Fruit fly (Drosophila melanogaster) S2 (cell line): ENCODE data around the gene CG32639.

Source experiments
- CG8478 ChIP-seq: fragments of >200 bp; optimal IDR thresholded peaks from 2 replicates; lab custom pipeline; 2018
- CTCF ChIP-seq, 2 experiments: fragments of >200 bp; optimal IDR thresholded peaks; 2 replicates each; lab custom pipeline; 2018

CG32639 gene

DNA sequence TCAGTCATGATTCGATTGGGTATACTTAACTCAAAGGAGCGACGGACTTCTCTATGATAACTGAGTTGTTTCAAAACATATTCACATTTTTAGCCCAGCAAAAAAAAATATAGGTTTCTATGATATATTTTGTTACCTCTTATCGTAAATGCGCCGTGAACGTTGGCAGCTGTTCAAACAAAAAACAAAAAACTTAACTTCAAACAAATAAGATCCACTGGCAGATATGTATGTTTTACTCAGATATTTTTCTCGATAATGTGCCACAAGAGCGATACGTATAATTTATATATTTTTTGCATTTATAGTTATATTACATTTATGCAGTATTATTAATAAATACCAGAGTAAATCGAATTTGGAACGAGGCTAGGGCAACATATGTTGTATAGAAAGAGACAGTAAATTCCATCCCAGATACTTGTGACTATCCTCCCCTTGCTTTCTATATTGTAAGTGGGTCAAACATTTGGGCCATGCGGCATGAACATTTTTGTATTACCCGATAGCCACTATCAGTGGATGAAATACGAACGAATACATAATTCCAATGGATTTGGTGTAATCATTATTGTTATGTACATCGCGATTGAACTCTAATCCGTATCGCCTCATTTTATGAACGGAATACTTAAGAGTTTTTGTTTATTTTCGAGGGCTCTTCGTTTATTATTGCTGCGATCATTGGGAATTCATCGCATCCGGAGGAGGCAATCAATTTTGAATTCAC lies at the start of gene CG32639:
Gene CG32639, minus strand, starts transcription at position 51 of the 730 bp plus-strand sequence.
- no peak for TF ChIP-seq CTCF (optimal IDR thresholded peaks at IDR 0.05; lab: Kevin White, UChicago)
- no peak for TF ChIP-seq CG8478 (lab: Kevin White, UChicago)

DNA sequence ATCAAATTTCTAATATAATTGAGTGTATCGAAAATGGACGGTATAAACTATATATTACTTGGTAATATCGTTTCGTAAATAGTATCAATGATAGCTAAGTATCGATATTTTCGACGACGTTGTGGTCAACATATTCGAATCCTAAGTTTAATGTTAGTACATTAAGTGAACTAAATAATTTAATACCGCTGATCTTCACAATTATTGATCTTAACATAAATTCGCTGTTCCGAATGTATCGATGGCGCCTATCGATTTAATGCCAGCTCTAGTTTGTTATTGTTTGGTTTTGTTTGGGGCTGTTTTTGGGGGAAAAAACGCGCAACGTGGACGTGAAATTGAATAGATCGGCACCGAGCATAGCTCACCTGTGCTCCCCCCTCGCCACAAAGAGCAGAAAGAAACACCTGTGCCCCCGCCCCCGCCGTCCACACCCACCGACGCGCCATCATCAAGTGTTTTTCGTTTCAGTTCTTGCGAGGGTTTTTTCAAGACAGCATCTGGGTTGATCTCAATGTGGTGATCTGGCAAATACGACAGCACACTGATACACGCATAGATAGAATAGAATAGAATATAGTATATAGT lies 49.5 kb upstream of the CG32639 start:
- TF ChIP-seq CTCF (optimal IDR thresholded peaks at IDR 0.05; lab: Kevin White, UChicago): no peak
- no peak for TF ChIP-seq CG8478 (lab: Kevin White, UChicago)

DNA sequence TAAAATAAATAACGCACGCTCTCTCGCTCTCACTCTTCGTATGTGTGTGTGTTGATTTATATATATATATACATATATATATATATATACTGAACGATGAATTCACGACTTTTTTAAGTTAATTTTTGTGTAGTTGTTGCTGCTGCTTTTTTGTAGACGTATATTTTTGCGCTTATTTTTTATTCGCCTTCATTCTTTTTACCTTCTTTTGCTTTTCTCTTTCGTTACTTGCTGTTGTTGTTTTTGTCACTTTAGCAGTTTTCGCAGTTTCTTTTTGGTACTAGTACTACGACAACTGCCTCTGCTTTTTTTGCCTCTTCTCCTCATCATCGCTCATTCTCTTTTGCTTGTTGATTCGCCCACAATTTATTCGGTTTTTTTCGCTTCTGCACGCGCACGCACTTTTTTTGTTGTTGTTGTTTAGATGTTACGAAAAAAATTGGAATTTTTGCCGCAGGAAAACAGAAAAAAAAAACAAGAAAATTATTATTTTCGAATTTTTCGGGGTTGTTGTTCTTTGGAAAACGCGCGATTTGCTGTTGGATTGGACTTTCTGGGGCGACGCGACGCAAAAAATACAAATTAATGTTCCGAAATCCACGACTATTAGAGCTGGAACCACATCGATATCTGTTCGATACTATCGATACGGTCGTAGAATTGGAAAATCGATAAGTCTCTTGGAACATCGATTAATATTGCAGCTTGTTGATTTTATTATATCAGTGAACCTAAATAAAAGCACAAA lies 48.8 kb upstream of the CG32639 start, which contains the start of the genes HDAC4 and CG15743:
Gene HDAC4, minus strand, starts transcription at position 632 of the 748 bp plus-strand sequence.
Gene CG15743, plus strand, starts transcription at position 707 of the 748 bp plus-strand sequence.
- TF ChIP-seq CTCF (optimal IDR thresholded peaks at IDR 0.05; lab: Kevin White, UChicago): no peak
- no peak for TF ChIP-seq CG8478 (lab: Kevin White, UChicago)

DNA sequence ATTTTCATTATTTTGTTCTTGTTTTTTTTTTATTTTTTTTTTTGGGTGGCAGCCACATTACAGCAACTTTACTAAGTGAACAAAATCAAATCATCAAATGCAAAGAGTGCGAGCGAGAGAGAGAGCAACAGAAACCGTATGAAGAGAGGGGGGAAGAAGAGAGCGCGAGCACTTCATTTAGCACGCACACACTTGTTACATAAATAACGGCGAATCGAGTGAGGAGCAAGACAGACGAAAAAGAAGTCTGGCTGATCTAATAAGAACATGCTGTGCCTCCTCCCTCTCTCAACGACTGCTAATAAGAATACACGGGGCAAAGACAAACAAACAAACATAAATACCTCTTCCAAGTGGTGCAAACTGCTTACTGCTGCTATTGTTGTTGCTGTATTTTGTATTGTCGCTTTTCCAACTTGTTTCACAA lies 48.2 kb upstream of the CG32639 start:
- TF ChIP-seq CTCF (optimal IDR thresholded peaks at IDR 0.05; lab: Kevin White, UChicago) (no peak), CG8478 (lab: Kevin White, UChicago) (no peak)

DNA sequence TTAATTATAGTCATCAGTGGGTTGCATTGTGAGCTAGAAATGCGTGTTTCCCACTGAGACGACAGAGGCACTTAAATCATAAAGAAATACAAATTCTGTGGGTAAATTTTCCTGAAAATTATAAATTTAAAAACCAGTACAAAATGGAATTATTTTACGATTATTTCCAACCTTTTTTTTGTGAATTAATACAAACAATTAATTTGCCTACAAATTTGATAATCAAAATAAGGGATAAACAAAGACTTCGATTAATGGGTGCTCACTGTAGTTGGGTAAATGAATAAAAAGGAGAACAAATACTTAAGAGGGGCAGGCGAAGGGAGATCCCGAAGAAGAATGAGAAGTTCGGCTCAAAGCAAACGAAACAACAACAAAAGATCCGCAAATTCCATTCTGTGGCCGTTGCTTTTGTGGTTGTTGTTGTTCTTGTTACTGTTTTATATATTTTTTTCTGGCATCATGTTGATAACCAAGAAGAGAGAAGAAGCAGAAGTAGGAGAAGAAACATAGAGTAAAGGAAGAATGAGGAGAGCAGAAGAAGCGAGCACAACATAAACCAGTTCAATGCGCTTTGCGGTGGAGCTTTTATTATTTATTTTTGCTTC lies 47.7 kb upstream of the CG32639 start:
- TF ChIP-seq CG8478 (lab: Kevin White, UChicago) (no peak), CTCF (optimal IDR thresholded peaks at IDR 0.05; lab: Kevin White, UChicago) (no peak)

DNA sequence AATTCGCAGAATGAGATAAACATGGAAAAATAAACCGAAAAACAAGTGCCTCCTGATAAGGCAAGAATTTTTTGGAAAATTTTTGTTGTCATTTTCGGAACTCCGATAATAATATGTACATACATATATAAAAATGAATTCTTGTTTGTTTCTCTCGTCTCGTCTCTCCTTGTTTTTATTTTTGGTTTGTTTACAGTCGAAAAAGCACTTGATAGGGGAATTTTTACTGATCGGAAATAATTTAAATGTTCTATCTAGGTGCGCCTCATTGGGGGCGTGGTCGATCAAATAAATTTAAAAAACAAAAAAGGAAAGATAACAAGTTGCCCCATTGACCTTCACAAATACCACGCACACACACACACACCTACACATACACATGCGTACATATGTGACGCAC lies 46.4 kb upstream of the CG32639 start:
- TF ChIP-seq CTCF (optimal IDR thresholded peaks at IDR 0.05; lab: Kevin White, UChicago) (no peak), CG8478 (lab: Kevin White, UChicago) (no peak)

DNA sequence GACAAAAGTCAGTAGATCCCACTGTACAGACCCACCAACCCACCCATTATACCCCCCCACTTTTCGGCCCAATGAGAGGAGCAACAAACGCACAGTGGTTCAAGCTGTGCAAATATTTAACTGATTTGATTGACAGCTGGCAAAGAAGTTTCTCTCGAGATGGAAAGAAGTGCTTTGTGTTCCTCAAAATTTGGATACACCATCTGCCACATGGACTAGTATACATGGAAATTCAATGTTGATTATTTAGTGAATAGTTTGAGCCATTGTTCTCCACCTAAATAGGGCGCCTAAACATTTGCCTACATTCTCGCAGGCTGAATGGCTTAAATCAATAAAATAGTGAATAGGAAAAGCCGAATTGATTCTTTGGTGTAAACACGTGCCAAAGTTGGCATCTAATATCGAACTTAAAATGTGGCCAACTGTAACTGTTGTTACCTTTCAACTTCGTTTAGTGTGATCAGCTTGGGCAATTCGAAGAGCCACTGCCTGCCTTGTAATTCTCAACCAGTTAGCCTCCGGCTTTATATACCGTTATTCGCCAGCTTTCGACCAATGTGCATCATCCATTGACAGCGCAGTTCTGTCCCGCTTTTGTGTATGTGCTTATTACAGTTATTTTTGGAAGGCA lies 45.0 kb upstream of the CG32639 start:
- no peak for TF ChIP-seq CG8478 (lab: Kevin White, UChicago)
- TF ChIP-seq CTCF (optimal IDR thresholded peaks at IDR 0.05; lab: Kevin White, UChicago): no peak

DNA sequence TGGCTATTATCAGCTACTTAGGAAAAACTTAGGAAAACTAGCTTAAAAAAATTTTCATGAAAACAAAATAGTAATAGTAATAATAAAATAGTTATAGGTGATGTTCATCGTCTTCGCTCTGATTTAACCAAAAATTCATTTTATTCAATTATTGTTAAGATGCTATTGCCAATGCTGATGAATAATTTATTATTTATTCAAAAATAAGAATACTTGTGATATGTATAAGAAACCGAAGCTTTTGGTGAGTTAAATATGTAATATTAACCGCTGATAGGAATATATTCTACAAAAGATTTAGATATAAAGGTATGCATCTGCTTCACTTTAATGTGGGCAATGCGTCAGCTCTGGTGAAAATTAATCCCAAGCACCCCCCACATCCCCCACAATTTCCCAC lies 44.4 kb upstream of the CG32639 start:
- TF ChIP-seq CTCF (optimal IDR thresholded peaks at IDR 0.05; lab: Kevin White, UChicago) (no peak), CG8478 (lab: Kevin White, UChicago) (no peak)

DNA sequence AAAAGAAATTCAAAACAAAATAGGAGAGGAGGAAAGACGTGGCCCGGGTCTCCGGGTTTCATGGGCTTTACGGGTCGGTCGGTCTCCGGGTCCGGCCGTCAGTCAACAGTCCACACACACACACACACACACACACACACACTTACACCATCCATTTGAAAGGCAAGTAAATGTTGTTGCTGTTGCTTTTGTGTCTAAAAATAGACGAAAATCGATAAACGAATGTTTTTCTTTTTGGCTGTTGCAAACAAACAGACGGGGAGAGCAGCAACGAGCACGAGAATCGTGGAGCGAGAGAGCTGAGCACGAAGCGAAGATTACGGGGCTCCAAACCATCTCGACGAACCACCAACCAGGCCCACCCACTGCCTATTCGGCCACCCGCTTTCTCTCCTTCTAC lies 43.9 kb upstream of the CG32639 start:
- no peak for TF ChIP-seq CG8478 (lab: Kevin White, UChicago)

DNA sequence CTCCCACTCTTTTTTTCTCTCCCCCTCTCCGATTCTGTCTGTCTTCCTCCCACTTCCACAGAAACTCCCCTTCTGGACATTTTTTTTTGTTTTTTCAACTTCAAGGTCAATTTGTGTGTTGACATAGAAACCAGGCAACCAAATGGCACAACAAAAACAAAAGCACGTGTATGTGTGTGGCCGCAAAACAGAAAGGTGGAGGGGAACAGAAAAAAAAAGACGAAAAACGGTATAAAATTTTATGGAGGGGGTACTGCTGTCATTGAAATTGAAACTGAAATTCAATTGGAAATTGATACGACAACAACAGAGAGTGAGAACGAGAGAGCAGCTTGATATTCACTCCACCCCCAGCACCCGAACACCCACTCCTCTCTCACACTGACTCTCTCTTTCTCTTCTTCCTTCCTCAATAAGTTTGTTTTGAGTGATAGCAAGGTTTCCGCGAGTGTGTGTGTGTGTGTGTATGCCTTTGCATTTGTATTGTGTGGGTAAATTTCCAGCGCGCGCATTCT lies 42.2 kb upstream of the CG32639 start:
- TF ChIP-seq CG8478 (lab: Kevin White, UChicago) (no peak), CTCF (optimal IDR thresholded peaks at IDR 0.05; lab: Kevin White, UChicago) (no peak)

DNA sequence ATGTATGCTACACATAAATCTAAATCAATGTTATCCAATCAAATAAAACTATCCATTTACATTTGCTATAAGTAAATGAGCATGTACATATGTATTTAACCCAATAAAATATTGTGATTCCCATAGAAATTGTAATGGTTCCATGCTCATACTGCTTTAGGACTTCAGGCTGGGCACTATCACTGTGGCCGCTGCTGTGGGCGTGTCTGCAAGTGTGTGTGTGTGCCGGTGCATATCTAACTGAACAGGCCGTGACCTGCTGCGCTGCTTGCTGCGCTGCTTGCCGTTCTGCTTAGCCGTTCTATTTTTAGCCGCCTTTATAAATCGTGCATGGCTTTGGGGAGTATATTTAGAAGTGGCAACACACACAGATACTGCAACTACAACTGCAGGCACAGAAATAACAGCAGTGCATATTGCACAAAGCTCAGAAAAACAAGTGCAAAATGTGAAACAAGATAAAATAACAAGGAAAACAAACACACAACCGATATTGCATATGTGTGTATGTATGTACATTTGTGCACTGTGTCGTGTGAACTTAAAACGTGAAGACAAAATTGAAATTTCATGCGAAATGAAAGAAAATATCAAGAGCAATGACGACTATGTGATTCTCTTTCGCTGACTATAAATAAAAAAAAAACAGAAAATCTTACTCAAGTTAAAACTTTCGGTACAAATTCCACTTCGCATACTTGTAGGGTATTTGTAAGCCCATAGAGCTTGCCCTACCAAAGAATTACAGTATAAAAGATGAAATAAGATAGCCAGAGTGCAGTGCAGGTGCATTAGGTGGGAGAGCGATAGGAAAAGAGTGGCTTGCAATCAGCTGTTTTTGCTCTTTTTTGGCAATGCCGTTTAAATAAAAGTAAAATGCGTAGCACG lies 41.5 kb upstream of the CG32639 start:
- TF ChIP-seq CG8478 (lab: Kevin White, UChicago) (no peak), CTCF (optimal IDR thresholded peaks at IDR 0.05; lab: Kevin White, UChicago) (no peak)

DNA sequence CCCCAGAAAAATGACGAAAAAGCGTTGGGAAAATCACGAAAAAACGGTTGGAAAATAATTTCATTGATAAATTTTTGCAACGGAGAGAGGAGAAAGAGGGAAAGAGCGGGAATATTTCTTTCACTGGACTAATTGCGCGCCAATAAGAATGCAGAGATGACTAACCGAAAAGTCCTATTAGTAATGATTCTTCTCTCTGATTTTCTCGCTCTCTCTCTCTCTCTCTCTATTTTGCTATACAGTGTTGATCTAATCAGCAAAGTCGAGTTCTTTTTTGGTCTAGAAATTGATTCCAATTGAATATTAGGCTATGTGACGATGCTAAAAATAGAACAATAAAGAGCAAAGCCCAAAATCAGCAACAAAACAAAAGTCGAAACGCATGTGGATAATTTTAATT lies 40.8 kb upstream of the CG32639 start:
- TF ChIP-seq CTCF (optimal IDR thresholded peaks at IDR 0.05; lab: Kevin White, UChicago) (no peak), CG8478 (lab: Kevin White, UChicago) (no peak)

DNA sequence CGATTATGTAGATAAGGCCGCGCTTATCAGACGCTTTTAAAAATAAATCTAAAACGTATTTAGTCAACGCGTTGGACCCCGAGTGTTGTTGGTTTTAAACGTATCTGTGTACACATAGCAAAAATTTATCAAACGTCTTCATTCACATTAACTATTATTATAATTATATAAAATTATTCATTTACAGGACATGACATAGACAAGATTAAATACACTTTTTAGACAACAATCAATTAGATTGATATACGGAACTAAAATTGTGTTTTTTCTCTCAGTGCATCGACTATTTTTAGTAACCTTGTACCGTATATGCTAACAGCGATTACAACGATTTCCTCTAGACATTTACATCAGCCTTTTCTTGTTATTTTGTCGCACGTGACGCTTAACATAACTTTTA lies 40.3 kb upstream of the CG32639 start:
- TF ChIP-seq CTCF (optimal IDR thresholded peaks at IDR 0.05; lab: Kevin White, UChicago): no peak
